Worm (Caenorhabditis elegans): Measurements from ENCODE around the gene hen-1.

DNA sequence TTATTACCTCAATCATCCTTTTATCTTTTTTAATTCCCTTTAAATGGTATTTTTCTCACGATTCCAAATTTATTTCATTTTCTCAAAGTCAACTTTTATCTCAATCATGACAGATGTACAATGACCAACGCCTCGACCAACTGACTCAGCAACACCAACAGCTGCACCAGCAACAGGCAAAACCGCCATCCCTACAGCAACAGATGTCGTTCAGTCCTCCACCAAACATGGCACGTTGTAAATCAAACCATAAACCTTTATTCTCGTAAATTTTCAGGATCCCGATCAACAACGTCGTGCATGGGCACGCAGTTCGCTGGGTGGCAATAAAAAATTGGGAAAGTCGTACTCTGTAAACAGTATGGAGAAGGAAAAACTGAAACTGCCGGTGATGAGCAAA is 46.0 kb upstream of the hen-1 start:
- TF ChIP-seq T23F11.4 (GFP tag; optimal IDR thresholded peaks at IDR 0.05): no peak
- TF ChIP-seq odd-2 (tag; optimal IDR thresholded peaks at IDR 0.05): no peak
- TF ChIP-seq nhr-11 (tag; optimal IDR thresholded peaks at IDR 0.05): no peak
- TF ChIP-seq lin-11 (tag; optimal IDR thresholded peaks at IDR 0.05): no peak
- no peak for TF ChIP-seq ama-1 (optimal IDR thresholded peaks at IDR 0.05)
- no peak for TF ChIP-seq ceh-19 (GFP tag; optimal IDR thresholded peaks at IDR 0.05)
- no peak for TF ChIP-seq nfya-1 (tag; optimal IDR thresholded peaks at IDR 0.05)
- TF ChIP-seq unc-55 (GFP tag; optimal IDR thresholded peaks at IDR 0.05): no peak
- TF ChIP-seq sox-4 (tag; optimal IDR thresholded peaks at IDR 0.05): no peak

Data from whole organism, late embryonic.